Worm (Caenorhabditis elegans): Measurements from ENCODE around the gene hacl-1.

The hacl-1 gene

DNA sequence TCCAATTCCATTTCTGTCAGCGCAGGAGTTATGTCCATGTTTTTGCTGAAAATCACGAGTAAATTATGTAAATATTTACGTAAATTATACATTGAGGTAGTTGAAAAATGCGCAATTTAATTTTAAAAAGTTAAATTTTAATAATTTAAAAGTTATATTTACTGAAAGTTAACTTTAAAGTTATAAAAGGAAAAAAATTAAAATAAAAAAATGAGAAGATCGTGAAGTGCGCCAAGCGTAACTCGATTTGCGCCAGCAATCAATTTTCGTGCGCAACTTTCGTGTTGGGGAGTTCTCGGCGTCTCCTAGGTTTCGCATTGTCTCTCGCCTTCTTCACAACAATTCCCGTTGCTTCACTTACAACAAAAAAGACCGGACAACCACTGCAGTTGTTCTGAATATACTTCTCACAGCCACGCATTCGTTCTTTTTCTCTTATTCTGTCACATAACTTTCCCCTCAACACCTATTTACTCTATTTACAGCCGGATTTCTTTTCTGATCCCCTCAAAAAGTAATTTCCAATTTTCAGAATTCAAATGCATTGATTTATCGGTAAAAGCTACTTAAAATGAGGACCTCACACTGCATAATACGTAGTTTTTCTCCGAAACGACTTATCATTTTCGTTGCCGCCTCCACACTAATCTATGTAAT, 19.1 kb downstream of the hacl-1 start, which contains the start of the genes metl-1 and W02B12.11:
Gene metl-1, minus strand, starts transcription at position 51 of the 657 bp plus-strand sequence.
Gene W02B12.11, plus strand, starts transcription at position 337 of the 657 bp plus-strand sequence.
- no peak for TF ChIP-seq F52B5.7 (tag; optimal IDR thresholded peaks at IDR 0.05)
- TF ChIP-seq athp-1 (tag; optimal IDR thresholded peaks at IDR 0.05) = no peak
- no peak for TF ChIP-seq F57A8.1 (GFP tag; optimal IDR thresholded peaks at IDR 0.05)
- TF ChIP-seq F55B11.4 (tag; optimal IDR thresholded peaks at IDR 0.05; ENCODE audit: borderline replicate concordance, insufficient read depth) = no peak
- peak; percentile 50 for TF ChIP-seq somi-1 (GFP tag; optimal IDR thresholded peaks at IDR 0.05)
- TF ChIP-seq F39B2.1 (GFP tag; IDR thresholded peaks at IDR 0.05) = no peak
- TF ChIP-seq Y95B8A.8 (GFP tag; IDR thresholded peaks at IDR 0.05) = no peak
- no peak for TF ChIP-seq cebp-2 (GFP tag; IDR thresholded peaks at IDR 0.05)
- no peak for TF ChIP-seq aptf-2 (GFP tag; conservative IDR thresholded peaks at IDR 0.05)
- peak; percentile 12 for TF ChIP-seq F49E8.2 (tag; optimal IDR thresholded peaks at IDR 0.05; ENCODE audit: insufficient read depth)
- peak; percentile 85 for TF ChIP-seq B0336.3 (GFP tag; IDR thresholded peaks at IDR 0.05)
- no peak for TF ChIP-seq fkh-3 (tag; optimal IDR thresholded peaks at IDR 0.05)
- TF ChIP-seq let-526 (GFP tag; IDR thresholded peaks at IDR 0.05) = no peak
- no peak for TF ChIP-seq sea-2 (GFP tag; IDR thresholded peaks at IDR 0.05)
- peak; percentile 93 for TF ChIP-seq Y53G8AR.9 (GFP tag; conservative IDR thresholded peaks at IDR 0.05)
- TF ChIP-seq him-1 (tag; optimal IDR thresholded peaks at IDR 0.05) = no peak
- no peak for TF ChIP-seq aptf-3 (GFP tag; IDR thresholded peaks at IDR 0.05)
- peak; percentile 78 for TF ChIP-seq attf-5 (GFP tag; optimal IDR thresholded peaks at IDR 0.05)
- TF ChIP-seq dpff-1 (tag; optimal IDR thresholded peaks at IDR 0.05) = no peak
- TF ChIP-seq madf-3 (GFP tag; IDR thresholded peaks at IDR 0.05) = peak; percentile 92
- no peak for TF ChIP-seq mel-28 (tag; optimal IDR thresholded peaks at IDR 0.05; ENCODE audit: borderline replicate concordance)
- peak; percentile 53 for TF ChIP-seq atf-7 (tag; optimal IDR thresholded peaks at IDR 0.05)
- TF ChIP-seq hsf-1 (GFP tag; IDR thresholded peaks at IDR 0.05) = peak; percentile 79
- no peak for TF ChIP-seq T07F8.4 (tag; optimal IDR thresholded peaks at IDR 0.05)
- no peak for TF ChIP-seq bed-1 (GFP tag; IDR thresholded peaks at IDR 0.05)
- no peak for TF ChIP-seq ztf-22 (GFP tag; optimal IDR thresholded peaks at IDR 0.05)
- peak in 2 of 3 experiments; percentile 53 to 82 for TF ChIP-seq lin-35 (GFP tag; optimal IDR thresholded peaks at IDR 0.05)
- peak; percentile 55 for TF ChIP-seq nhr-80 (tag; optimal IDR thresholded peaks at IDR 0.05)
- TF ChIP-seq lsy-27 (tag; optimal IDR thresholded peaks at IDR 0.05; ENCODE audit: borderline replicate concordance, insufficient read depth) = no peak
- peak; percentile 29 for TF ChIP-seq dpl-1 (GFP tag; optimal IDR thresholded peaks at IDR 0.05)
- no peak for TF ChIP-seq mes-4 (tag; optimal IDR thresholded peaks at IDR 0.05)
- TF ChIP-seq sptf-2 (GFP tag; optimal IDR thresholded peaks at IDR 0.05) = no peak
- peak; percentile 8 for TF ChIP-seq unc-130 (GFP tag; optimal IDR thresholded peaks at IDR 0.05)
- TF ChIP-seq lir-1 (GFP tag; conservative IDR thresholded peaks at IDR 0.05) = 0 out of 2 replicates have a peak, but pooled peaks have one; percentile 30
- TF ChIP-seq die-1 (tag; optimal IDR thresholded peaks at IDR 0.05) = peak; percentile 33
- peak; percentile 75 for TF ChIP-seq F33H1.4 (GFP tag; IDR thresholded peaks at IDR 0.05)
- peak; percentile 50 for TF ChIP-seq madf-10 (tag; optimal IDR thresholded peaks at IDR 0.05)
- peak; percentile 74 for TF ChIP-seq tlf-1 (GFP tag; optimal IDR thresholded peaks at IDR 0.05)
- no peak for TF ChIP-seq pha-4 (tag; optimal IDR thresholded peaks at IDR 0.05)
- no peak for TF ChIP-seq ccch-3 (GFP tag; optimal IDR thresholded peaks at IDR 0.05)
- TF ChIP-seq snpc-4 (GFP tag; optimal IDR thresholded peaks at IDR 0.05) = peak; percentile 16
- peak; percentile 61 to 77 (median 70) for TF ChIP-seq snpc-4 (tag; optimal IDR thresholded peaks at IDR 0.05)
- 0 out of 2 replicates have a peak, but pooled peaks have one; percentile 38 for TF ChIP-seq egl-18 (GFP tag; IDR thresholded peaks at IDR 0.05)
- peak; percentile 72; the same call in 1 of the 2 replicates for TF ChIP-seq Y56A3A.18 (GFP tag; IDR thresholded peaks at IDR 0.05)
- no peak; the same call in 1 of the 2 replicates for TF ChIP-seq B0019.2 (GFP tag; conservative IDR thresholded peaks at IDR 0.05)
- TF ChIP-seq B0035.1 (tag; optimal IDR thresholded peaks at IDR 0.05) = peak; percentile 9
- no peak for TF ChIP-seq ceh-40 (GFP tag; IDR thresholded peaks at IDR 0.05)
- no peak for TF ChIP-seq nhr-90 (tag; optimal IDR thresholded peaks at IDR 0.05)

All from whole organism, young adult.